Fruit fly (Drosophila melanogaster): ENCODE measurements around the gene nxf4.

The nxf4 gene

DNA sequence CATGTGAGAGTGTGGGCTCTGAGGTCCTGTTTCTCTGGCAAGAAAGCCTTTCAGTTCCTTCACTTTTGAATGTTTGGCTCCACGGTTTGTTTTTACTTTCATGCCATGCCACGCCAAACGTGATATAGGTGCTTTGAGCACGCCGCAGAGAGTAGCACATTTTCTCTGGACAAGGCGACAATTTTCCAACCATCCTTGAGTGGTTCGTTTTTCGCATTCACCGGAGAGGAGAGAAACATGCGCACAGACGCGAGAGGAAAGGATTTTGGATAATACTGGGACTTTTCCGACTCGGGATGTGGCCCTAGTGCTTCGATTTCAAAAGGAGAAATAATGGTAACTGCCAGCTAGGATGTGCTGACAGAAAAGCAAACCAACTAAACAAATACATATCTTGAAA, 47.5 kb downstream of the nxf4 start:
- TF ChIP-seq br (GFP tag; optimal IDR thresholded peaks at IDR 0.05), result no peak
- TF ChIP-seq Mio (GFP tag; optimal IDR thresholded peaks at IDR 0.05), result no peak
- TF ChIP-seq foxo (GFP tag; optimal IDR thresholded peaks at IDR 0.05), result no peak
- TF ChIP-seq ey (GFP tag; optimal IDR thresholded peaks at IDR 0.05), result no peak
- no peak for TF ChIP-seq dsf (GFP tag; optimal IDR thresholded peaks at IDR 0.05; ENCODE audit: borderline replicate concordance)
- TF ChIP-seq CG32264 (GFP tag; optimal IDR thresholded peaks at IDR 0.05), result no peak
- TF ChIP-seq GATAd (GFP tag; optimal IDR thresholded peaks at IDR 0.05), result no peak
- TF ChIP-seq Hr78 (GFP tag; optimal IDR thresholded peaks at IDR 0.05), result no peak
- TF ChIP-seq CrebA (GFP tag; optimal IDR thresholded peaks at IDR 0.05; ENCODE audit: borderline replicate concordance), result no peak
- no peak for TF ChIP-seq woc (GFP tag; optimal IDR thresholded peaks at IDR 0.05)

All from whole organism, wandering third instar larva.